Worm (Caenorhabditis elegans) whole organism, L2 larva: ENCODE data around the gene srh-231.
"Not testable (repeated sequence)": the region's sequence is repeated elsewhere in the genome, so short reads cannot be mapped to it uniquely, and the experiment has no call there.

ENCODE experiments used
- nhr-12 ChIP-seq: fragments of 150-350 bp; optimal IDR thresholded peaks from 2 replicates; lab custom pipeline; 2014; ENCODE audit warnings: missing biosample characterization, missing genetic modification characterization
- unc-55 ChIP-seq: fragments of 150-350 bp; sonication (generic microtip); optimal IDR thresholded peaks from 3 replicates; lab custom pipeline; 2014; ENCODE audit warnings: missing biosample characterization, missing genetic modification reagents, missing genetic modification characterization

- not testable (repeated sequence) for TF ChIP-seq unc-55 (GFP tag; lab: Kevin White, UChicago); nhr-12 (tag; lab: Kevin White, UChicago)
These were observed 47.5 kb downstream of the srh-231 start, which contains the start of gene F07G11.2 for ce11 chrV:7304506-7304905.
